Worm (Caenorhabditis elegans) whole organism, mixed stage, embryonic: ENCODE measurements around the gene dct-17.

Experiments
- elt-3 ChIP-seq: fragments of 150-350 bp; optimal IDR thresholded peaks from 2 replicates; lab custom pipeline; 2014; ENCODE audit warnings: missing biosample characterization, missing genetic modification characterization
- lin-32 ChIP-seq: fragments of 200-800 bp; sonication (Bioruptor generic); optimal IDR thresholded peaks from 2 replicates; lab custom pipeline; 2018; ENCODE audit warnings: mild to moderate bottlenecking, missing genetic modification characterization, missing compliant biosample characterization
- nhr-237 ChIP-seq: fragments of 150-350 bp; optimal IDR thresholded peaks from 2 replicates; lab custom pipeline; 2014; ENCODE audit warnings: missing biosample characterization, missing genetic modification characterization
- ztf-11 ChIP-seq: fragments of 150-350 bp; optimal IDR thresholded peaks from 2 replicates; lab custom pipeline; 2014; ENCODE audit warnings: missing biosample characterization, missing genetic modification characterization

DNA sequence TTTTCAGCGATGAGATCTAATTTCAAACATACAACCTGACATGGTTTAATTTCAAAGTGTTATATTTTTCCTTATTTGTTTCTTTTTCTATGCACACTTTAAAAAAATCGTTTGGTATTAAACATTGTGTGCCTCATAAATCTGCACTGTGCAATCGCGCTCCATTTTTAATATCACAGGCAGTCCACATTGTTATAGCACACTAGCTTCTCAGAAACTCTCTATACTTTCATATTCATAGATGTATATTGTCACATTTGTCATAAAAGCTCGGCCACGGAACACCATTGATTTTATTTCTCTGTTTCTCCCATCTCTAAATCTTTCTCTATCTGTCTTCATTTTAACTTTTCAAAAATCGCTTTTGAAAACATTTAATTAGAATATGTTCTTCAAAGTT is 26.8 kb upstream of the dct-17 start:
- no peak for TF ChIP-seq elt-3 (tag; lab: Kevin White, UChicago)
- TF ChIP-seq ztf-11 (tag; lab: Kevin White, UChicago) = no peak
- TF ChIP-seq lin-32 (GFP tag; lab: Kevin White, UChicago) = no peak
- TF ChIP-seq nhr-237 (tag; lab: Kevin White, UChicago) = no peak
